Worm (Caenorhabditis elegans) whole organism, L4 larva: ENCODE data around the gene C16C10.2.

Source experiments
- F44E2.7 ChIP-seq: fragments of 200-800 bp; sonication (Bioruptor generic); IDR thresholded peaks from 2 replicates; pipeline ENCODE4 v2.1.2; 2022; ENCODE audit warnings: missing genetic modification characterization, missing compliant biosample characterization
- T20F7.1 ChIP-seq: fragments of 200-800 bp; sonication (Bioruptor generic); optimal IDR thresholded peaks from 2 replicates; lab custom pipeline; 2018; ENCODE audit warnings: mild to moderate bottlenecking, missing genetic modification characterization, missing compliant biosample characterization
- Y105C5A.15 ChIP-seq: fragments of 200-800 bp; sonication (Bioruptor generic); IDR thresholded peaks from 2 replicates; pipeline ENCODE4 v1.3.6; 2022; ENCODE audit warnings: missing genetic modification characterization, missing compliant biosample characterization
- aha-1 ChIP-seq: fragments of 150-350 bp; peaks from one replicate; lab custom pipeline; 2014; ENCODE audit warnings: missing biosample characterization, missing genetic modification characterization
- arid-1 ChIP-seq: fragments of 200-800 bp; sonication (Bioruptor generic); conservative IDR thresholded peaks from 2 replicates; pipeline ENCODE4 v1.3.6; 2022; ENCODE audit warnings: missing genetic modification reagents, missing genetic modification characterization, missing compliant biosample characterization
- attf-4 ChIP-seq: sonication (generic microtip); optimal IDR thresholded peaks from 3 replicates; lab custom pipeline; 2017; ENCODE audit warnings: missing biosample characterization, missing genetic modification characterization
- ceh-44 ChIP-seq: fragments of 200-800 bp; sonication (Bioruptor generic); IDR thresholded peaks from 2 replicates; pipeline ENCODE4 v1.3.6; 2022; ENCODE audit warnings: missing genetic modification reagents, missing genetic modification characterization, missing compliant biosample characterization
- ceh-62 ChIP-seq: sonication (generic microtip); optimal IDR thresholded peaks from 2 replicates; lab custom pipeline; 2017; ENCODE audit warnings: missing biosample characterization, missing genetic modification characterization
- ctbp-1 ChIP-seq: fragments of 200-800 bp; sonication (Bioruptor generic); IDR thresholded peaks from 2 replicates; pipeline ENCODE4 v1.3.6; 2022; ENCODE audit warnings: missing genetic modification reagents, missing genetic modification characterization, missing compliant biosample characterization
- daf-19 ChIP-seq: fragments of 200-800 bp; sonication (Bioruptor generic); conservative IDR thresholded peaks from 2 replicates; pipeline ENCODE4 v1.3.6; 2022; ENCODE audit warnings: missing genetic modification characterization, missing compliant biosample characterization
- daf-8 ChIP-seq: fragments of 200-800 bp; sonication (Bioruptor generic); IDR thresholded peaks from 2 replicates; pipeline ENCODE4 v1.3.6; 2022; ENCODE audit warnings: missing genetic modification characterization, missing compliant biosample characterization
- dmd-9 ChIP-seq: fragments of 200-800 bp; sonication (Bioruptor generic); IDR thresholded peaks from 2 replicates; pipeline ENCODE4 v1.3.6; 2022; ENCODE audit warnings: missing genetic modification reagents, missing genetic modification characterization, missing compliant biosample characterization
- duxl-1 ChIP-seq: sonication (generic microtip); optimal IDR thresholded peaks from 2 replicates; lab custom pipeline; 2016; ENCODE audit warnings: mild to moderate bottlenecking, missing genetic modification characterization, moderate library complexity, missing compliant biosample characterization; ENCODE audit not compliant: poor library complexity
- dve-1 ChIP-seq: sonication (generic microtip); optimal IDR thresholded peaks from 2 replicates; lab custom pipeline; 2017; ENCODE audit warnings: antibody characterized with exemption, mild to moderate bottlenecking, missing genetic modification characterization, missing compliant biosample characterization; ENCODE audit not compliant: insufficient read depth
- egl-27 ChIP-seq: sonication (generic microtip); optimal IDR thresholded peaks from 3 replicates; lab custom pipeline; 2017; ENCODE audit warnings: missing biosample characterization, missing genetic modification reagents, missing genetic modification characterization
- egl-43 ChIP-seq: fragments of 200-800 bp; sonication (Bioruptor generic); IDR thresholded peaks from 2 replicates; pipeline ENCODE4 v1.3.6; 2022; ENCODE audit warnings: missing genetic modification reagents, missing genetic modification characterization, missing compliant biosample characterization
- gei-8 ChIP-seq: fragments of 200-800 bp; sonication (Bioruptor generic); optimal IDR thresholded peaks from 2 replicates; lab custom pipeline; 2018; ENCODE audit warnings: mild to moderate bottlenecking, missing genetic modification characterization, missing compliant biosample characterization
- hif-1 ChIP-seq, 2 experiments: sonication (generic microtip); optimal IDR thresholded peaks; 2 replicates each; lab custom pipeline; 2016 to 2017; ENCODE audit warnings: missing compliant biosample characterization in 2 of 2, missing genetic modification characterization in 2 of 2, missing genetic modification reagents in 2 of 2, missing genotype in 2 of 2, mild to moderate bottlenecking in 1 of 2
- hlh-11 ChIP-seq: fragments of 200-800 bp; sonication (Bioruptor generic); optimal IDR thresholded peaks from 2 replicates; lab custom pipeline; 2018; ENCODE audit warnings: mild to moderate bottlenecking, missing genetic modification characterization, missing compliant biosample characterization
- hlh-30 ChIP-seq: sonication (generic microtip); optimal IDR thresholded peaks from 2 replicates; lab custom pipeline; 2017; ENCODE audit warnings: antibody characterized with exemption, mild to moderate bottlenecking, missing genetic modification characterization, missing compliant biosample characterization; ENCODE audit not compliant: insufficient read depth
- lim-7 ChIP-seq: fragments of 200-800 bp; sonication (Bioruptor generic); IDR thresholded peaks from 2 replicates; pipeline ENCODE4 v1.3.6; 2022; ENCODE audit warnings: missing genetic modification characterization, missing compliant biosample characterization
- lin-13 ChIP-seq: fragments of 150-350 bp; optimal IDR thresholded peaks from 2 replicates; lab custom pipeline; 2014; ENCODE audit warnings: missing biosample characterization, missing genetic modification reagents, missing genetic modification characterization
- lin-15B ChIP-seq: fragments of 150-350 bp; sonication (generic microtip); optimal IDR thresholded peaks from 3 replicates; lab custom pipeline; 2014; ENCODE audit warnings: missing biosample characterization, missing genetic modification characterization
- lin-29 ChIP-seq: fragments of 200-800 bp; sonication (Bioruptor generic); IDR thresholded peaks from 2 replicates; pipeline ENCODE4 v1.3.6; 2022; ENCODE audit warnings: missing genetic modification reagents, missing genetic modification characterization, missing compliant biosample characterization
- lin-38 ChIP-seq: fragments of 200-800 bp; sonication (Bioruptor generic); IDR thresholded peaks from 2 replicates; pipeline ENCODE4 v1.3.6; 2022; ENCODE audit warnings: missing genetic modification reagents, missing genetic modification characterization, missing compliant biosample characterization
- lin-39 ChIP-seq: fragments of 150-350 bp; optimal IDR thresholded peaks from 2 replicates; lab custom pipeline; 2014; ENCODE audit warnings: missing biosample characterization, missing genetic modification reagents, missing genetic modification characterization
- lsy-2 ChIP-seq, 2 experiments: fragments of 150-350 bp in 1 of 2; sonication (generic microtip) in 1 of 2; optimal IDR thresholded peaks; 2 replicates each; lab custom pipeline; 2014 to 2017; ENCODE audit warnings: missing biosample characterization in 2 of 2, missing genetic modification characterization in 2 of 2
- mdl-1 ChIP-seq, 2 experiments: fragments of 150-350 bp in 1 of 2; sonication (generic microtip) in 1 of 2; optimal IDR thresholded peaks; 2 replicates each; lab custom pipeline; 2014 to 2017; ENCODE audit warnings: missing biosample characterization in 2 of 2, missing genetic modification characterization in 2 of 2
- mep-1 ChIP-seq: fragments of 150-350 bp; sonication (generic microtip); optimal IDR thresholded peaks from 3 replicates; lab custom pipeline; 2014; ENCODE audit warnings: missing biosample characterization, missing genetic modification characterization
- mes-2 ChIP-seq: sonication (generic microtip); optimal IDR thresholded peaks from 2 replicates; lab custom pipeline; 2016; ENCODE audit warnings: missing genotype, mild to moderate bottlenecking, missing genetic modification characterization, missing compliant biosample characterization; ENCODE audit not compliant: poor library complexity, severe bottlenecking
- mxl-2 ChIP-seq: fragments of 200-800 bp; sonication (Bioruptor generic); conservative IDR thresholded peaks from 2 replicates; pipeline ENCODE4 v1.3.6; 2022; ENCODE audit warnings: missing genetic modification reagents, missing genetic modification characterization, missing compliant biosample characterization
- mxl-3 ChIP-seq: fragments of 200-800 bp; sonication (Bioruptor generic); optimal IDR thresholded peaks from 2 replicates; lab custom pipeline; 2018; ENCODE audit warnings: mild to moderate bottlenecking, missing genetic modification characterization, missing compliant biosample characterization
- nhr-111 ChIP-seq: fragments of 200-800 bp; sonication (Bioruptor generic); optimal IDR thresholded peaks from 2 replicates; lab custom pipeline; 2018; ENCODE audit warnings: mild to moderate bottlenecking, missing genetic modification characterization, missing compliant biosample characterization
- nhr-28 ChIP-seq: fragments of 150-350 bp; optimal IDR thresholded peaks from 2 replicates; lab custom pipeline; 2014; ENCODE audit warnings: missing biosample characterization, missing genetic modification characterization
- nhr-76 ChIP-seq: fragments of 150-350 bp; optimal IDR thresholded peaks from 2 replicates; lab custom pipeline; 2014; ENCODE audit warnings: missing biosample characterization, missing genetic modification characterization
- nhr-77 ChIP-seq: fragments of 150-350 bp; optimal IDR thresholded peaks from 2 replicates; lab custom pipeline; 2014; ENCODE audit warnings: missing biosample characterization, missing genetic modification characterization
- php-3 ChIP-seq: fragments of 200-800 bp; sonication (Bioruptor generic); IDR thresholded peaks from 2 replicates; pipeline ENCODE4 v1.3.6; 2022; ENCODE audit warnings: missing genetic modification reagents, missing genetic modification characterization, missing compliant biosample characterization
- pqm-1 ChIP-seq: sonication (generic microtip); optimal IDR thresholded peaks from 2 replicates; lab custom pipeline; 2017; ENCODE audit warnings: missing biosample characterization, missing genetic modification characterization
- rbr-2 ChIP-seq: sonication (generic microtip); optimal IDR thresholded peaks from 2 replicates; lab custom pipeline; 2016; ENCODE audit warnings: missing genotype, missing genetic modification characterization, missing compliant biosample characterization
- saeg-2 ChIP-seq: fragments of 200-800 bp; sonication (Bioruptor generic); IDR thresholded peaks from 2 replicates; pipeline ENCODE4 v1.3.6; 2022; ENCODE audit warnings: missing genetic modification reagents, missing genetic modification characterization, missing compliant biosample characterization
- set-16 ChIP-seq: fragments of 200-800 bp; sonication (Bioruptor generic); IDR thresholded peaks from 2 replicates; pipeline ENCODE4 v1.3.6; 2022; ENCODE audit warnings: missing genetic modification reagents, missing genetic modification characterization, missing compliant biosample characterization
- snpc-1.2 ChIP-seq: fragments of 200-800 bp; sonication (Bioruptor generic); IDR thresholded peaks from 2 replicates; pipeline ENCODE4 v1.3.6; 2022; ENCODE audit warnings: missing genetic modification reagents, missing genetic modification characterization, missing compliant biosample characterization
- tag-97 ChIP-seq: fragments of 200-800 bp; sonication (Bioruptor generic); IDR thresholded peaks from 2 replicates; pipeline ENCODE4 v1.3.6; 2022; ENCODE audit warnings: missing genetic modification characterization, missing compliant biosample characterization
- unc-62 ChIP-seq, 3 experiments: fragments of 150-350 bp in 1 of 3; sonication (generic microtip); optimal IDR thresholded peaks in 2 of 3; peaks in 1 of 3; 1 replicate in 1 of 3; 2 replicates in 2 of 3; lab custom pipeline; 2014 to 2017; ENCODE audit warnings: missing biosample characterization in 3 of 3, missing genetic modification characterization in 3 of 3, missing genetic modification reagents in 3 of 3, missing genotype in 1 of 3
- zfp-2 ChIP-seq: sonication (generic microtip); optimal IDR thresholded peaks from 2 replicates; lab custom pipeline; 2016; ENCODE audit warnings: mild to moderate bottlenecking, missing genetic modification characterization, missing compliant biosample characterization
- zfp-3 ChIP-seq: fragments of 200-800 bp; sonication (Bioruptor generic); conservative IDR thresholded peaks from 2 replicates; pipeline ENCODE4 v1.3.6; 2022; ENCODE audit warnings: missing genetic modification reagents, missing genetic modification characterization, missing compliant biosample characterization
- zip-11 ChIP-seq: fragments of 200-800 bp; sonication (Bioruptor generic); IDR thresholded peaks from 2 replicates; pipeline ENCODE4 v1.3.6; 2022; ENCODE audit warnings: missing genetic modification characterization, missing compliant biosample characterization
- ztf-7 ChIP-seq: fragments of 150-350 bp; optimal IDR thresholded peaks from 2 replicates; lab custom pipeline; 2014; ENCODE audit warnings: missing biosample characterization, missing genetic modification characterization

Gene C16C10.2

DNA sequence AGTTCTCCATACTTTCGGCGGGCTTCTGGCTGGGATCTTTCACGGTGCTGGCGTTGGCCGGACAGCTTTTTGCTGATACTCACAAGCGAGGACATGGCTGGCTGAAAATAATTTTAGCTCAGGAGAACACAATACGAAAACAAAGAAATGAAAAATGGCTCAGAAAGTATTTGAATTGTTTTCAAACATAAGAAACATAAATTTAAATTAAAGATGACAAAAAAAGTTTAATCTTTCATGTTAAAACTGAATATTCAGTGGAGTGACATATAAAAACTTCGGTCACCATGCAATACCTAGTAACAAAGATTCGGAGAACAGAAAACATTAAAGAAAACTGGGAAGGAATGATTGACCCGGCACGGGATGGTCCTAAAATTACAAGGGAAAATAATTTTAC is at the start of gene C16C10.2:
Gene C16C10.2 (minus strand): TSS at position 101 of the 400 bp plus-strand sequence.
- no peak for TF ChIP-seq dve-1 (tag; lab: Kevin White, UChicago)
- TF ChIP-seq mep-1 (tag; lab: Kevin White, UChicago): no peak
- TF ChIP-seq arid-1 (GFP tag; lab: Robert Waterston, UW): no peak
- TF ChIP-seq saeg-2 (GFP tag; lab: Robert Waterston, UW): no peak
- TF ChIP-seq lim-7 (GFP tag; lab: Robert Waterston, UW): no peak
- TF ChIP-seq unc-62 (GFP tag; optimal IDR thresholded peaks at IDR 0.05 in 1 of 2; lab: Kevin White, UChicago): no peak
- no peak for TF ChIP-seq unc-62 (tag; optimal IDR thresholded peaks at IDR 0.05; lab: Kevin White, UChicago)
- TF ChIP-seq snpc-1.2 (GFP tag; lab: Robert Waterston, UW): no peak
- TF ChIP-seq dmd-9: no peak
- no peak for TF ChIP-seq gei-8 (GFP tag; lab: Kevin White, UChicago)
- no peak for TF ChIP-seq hlh-30
- no peak for TF ChIP-seq mdl-1 (tag; optimal IDR thresholded peaks at IDR 0.05; lab: Kevin White, UChicago)
- TF ChIP-seq daf-19: no peak
- no peak for TF ChIP-seq rbr-2
- no peak for TF ChIP-seq zfp-2
- TF ChIP-seq nhr-76 (tag; lab: Kevin White, UChicago): no peak
- no peak for TF ChIP-seq lin-38 (GFP tag; lab: Robert Waterston, UW)

DNA sequence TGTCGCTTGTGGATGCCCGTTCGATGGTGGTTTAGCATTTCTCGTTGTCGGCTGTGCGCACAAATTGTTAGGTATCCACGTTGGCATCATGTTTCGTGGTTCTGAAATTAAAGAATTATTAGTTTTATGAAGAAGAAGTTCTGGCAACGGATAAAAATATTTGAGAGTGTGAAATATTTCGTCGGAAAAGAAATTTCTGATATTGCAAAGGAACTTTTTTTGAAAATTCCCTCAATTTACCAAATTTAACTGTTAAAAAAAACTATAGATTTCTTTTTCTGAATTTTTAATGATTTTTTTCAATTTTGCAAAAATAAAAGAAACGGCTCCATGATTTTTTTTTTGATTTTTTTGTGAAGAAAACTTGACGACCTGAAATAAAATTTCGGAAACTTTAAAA is 49.5 kb upstream of the C16C10.2 start, which contains the start of gene mpk-1:
Gene mpk-1 (minus strand): TSS at position 101 of the 400 bp plus-strand sequence.
- TF ChIP-seq F44E2.7 (GFP tag; lab: Robert Waterston, UW) (no peak), snpc-1.2 (GFP tag; lab: Robert Waterston, UW) (no peak), aha-1 (tag; lab: Kevin White, UChicago) (no peak), arid-1 (GFP tag; lab: Robert Waterston, UW) (no peak), lin-15B (tag; lab: Kevin White, UChicago) (no peak), T20F7.1 (no peak), zip-11 (no peak), mxl-3 (GFP tag; lab: Kevin White, UChicago) (no peak), duxl-1 (tag; lab: Kevin White, UChicago) (no peak), lin-13 (GFP tag; lab: Kevin White, UChicago) (no peak), egl-27 (no peak), unc-62 (GFP tag; optimal IDR thresholded peaks at IDR 0.05 in 1 of 2; lab: Kevin White, UChicago) (no peak), unc-62 (tag; optimal IDR thresholded peaks at IDR 0.05; lab: Kevin White, UChicago) (no peak), pqm-1 (no peak), dmd-9 (no peak), set-16 (no peak), nhr-77 (no peak)

DNA sequence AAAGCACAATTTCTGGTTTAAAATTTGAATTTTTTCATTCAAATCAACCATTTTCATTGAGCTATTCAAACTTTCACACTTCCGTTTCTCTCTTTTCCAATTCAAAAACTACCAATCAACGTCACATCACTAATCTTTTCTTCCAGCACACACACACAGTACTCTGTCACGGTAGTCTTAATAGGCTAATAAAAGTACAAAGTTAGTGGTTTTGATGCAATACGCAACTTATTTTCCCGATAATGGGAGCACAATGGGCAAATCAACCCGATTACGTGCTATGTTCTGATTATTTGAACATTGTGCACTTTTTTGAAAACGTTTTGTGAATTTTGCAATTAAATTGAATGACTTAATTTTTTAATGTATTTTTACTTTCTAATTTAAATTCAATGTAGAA is 48.9 kb upstream of the C16C10.2 start:
- TF ChIP-seq nhr-28 (tag; lab: Kevin White, UChicago): peak; percentile 75
- no peak for TF ChIP-seq mxl-2 (GFP tag; lab: Robert Waterston, UW)
- TF ChIP-seq Y105C5A.15 (GFP tag; lab: Robert Waterston, UW): no peak
- TF ChIP-seq lin-29 (GFP tag; lab: Robert Waterston, UW): no peak
- no peak for TF ChIP-seq mes-2 (tag; lab: Kevin White, UChicago)
- TF ChIP-seq attf-4 (tag; lab: Kevin White, UChicago): no peak
- no peak for TF ChIP-seq daf-8
- TF ChIP-seq lin-39: no peak
- no peak for TF ChIP-seq ceh-44 (GFP tag; lab: Robert Waterston, UW)
- no peak for TF ChIP-seq zfp-3 (GFP tag; lab: Robert Waterston, UW)
- TF ChIP-seq ceh-62 (tag; lab: Kevin White, UChicago): no peak
- TF ChIP-seq egl-43: no peak
- TF ChIP-seq ztf-7 (tag; lab: Kevin White, UChicago): no peak
- no peak for TF ChIP-seq lin-13 (GFP tag; lab: Kevin White, UChicago)
- TF ChIP-seq hlh-11: peak; percentile 51
- no peak for TF ChIP-seq ctbp-1 (GFP tag; lab: Robert Waterston, UW)
- TF ChIP-seq php-3 (GFP tag; lab: Robert Waterston, UW): peak; percentile 31; the same call in 1 of the 2 replicates
- no peak for TF ChIP-seq egl-27
- no peak for TF ChIP-seq nhr-111
- no peak for TF ChIP-seq tag-97
- peak; percentile 37 for TF ChIP-seq dve-1 (tag; lab: Kevin White, UChicago)
- TF ChIP-seq nhr-77: peak; percentile 9
- TF ChIP-seq hif-1 (tag; optimal IDR thresholded peaks at IDR 0.05; lab: Kevin White, UChicago): no peak
- no peak for TF ChIP-seq lsy-2 (tag; optimal IDR thresholded peaks at IDR 0.05; lab: Kevin White, UChicago)
- TF ChIP-seq T20F7.1: peak; percentile 7
